Worm (Caenorhabditis elegans) whole organism, young adult: ENCODE results near the gene srx-101.

ENCODE experiments used
- F10E7.11 ChIP-seq: sonication (generic microtip); optimal IDR thresholded peaks from 2 replicates; lab custom pipeline; 2017; ENCODE audit warnings: mild to moderate bottlenecking, missing genetic modification characterization, moderate library complexity, missing compliant biosample characterization
- F22D6.2 ChIP-seq: sonication (generic microtip); optimal IDR thresholded peaks from 2 replicates; lab custom pipeline; 2016; ENCODE audit warnings: mild to moderate bottlenecking, missing genetic modification characterization, missing compliant biosample characterization
- Y56A3A.18 ChIP-seq: fragments of 200-800 bp; sonication (Bioruptor generic); IDR thresholded peaks from 2 replicates; pipeline ENCODE4 v1.3.6; 2022; ENCODE audit warnings: missing genetic modification reagents, missing genetic modification characterization, missing compliant biosample characterization
- cebp-1 ChIP-seq, 2 experiments: fragments of 200-800 bp in 1 of 2; sonication (Bioruptor generic) in 1 of 2; sonication (generic microtip) in 1 of 2; IDR thresholded peaks in 1 of 2; optimal IDR thresholded peaks in 1 of 2; 2 replicates each; pipeline versions ENCODE4 v1.3.6 to Lab custom; 2017 to 2022; ENCODE audit warnings: missing compliant biosample characterization in 2 of 2, missing genetic modification characterization in 2 of 2, mild to moderate bottlenecking in 1 of 2, missing genetic modification reagents in 1 of 2, moderate library complexity in 1 of 2
- rpc-1 ChIP-seq, 2 experiments: fragments of 150-350 bp in 1 of 2; sonication (generic microtip) in 1 of 2; optimal IDR thresholded peaks; 2 replicates each; lab custom pipeline; 2014 to 2018; ENCODE audit warnings: missing biosample characterization in 1 of 2, missing genetic modification characterization in 1 of 2, missing genetic modification reagents in 1 of 2, missing genotype in 1 of 2
- snpc-4 ChIP-seq, 5 experiments: fragments of 150-350 bp in 1 of 5; sonication (generic microtip) in 4 of 5; optimal IDR thresholded peaks; 2 replicates each; lab custom pipeline; 2014 to 2018; ENCODE audit warnings: missing genetic modification characterization in 5 of 5, missing biosample characterization in 3 of 5, antibody characterized with exemption in 2 of 5, mild to moderate bottlenecking in 2 of 5, missing compliant biosample characterization in 2 of 5, missing genotype in 2 of 5, moderate library complexity in 2 of 5, missing genetic modification reagents in 1 of 5

ce11 chrII:3663796-3664195 lies 26.8 kb downstream of the srx-101 start, which contains the start of gene F19B10.6:
- TF ChIP-seq cebp-1 (GFP tag; IDR thresholded peaks at IDR 0.05; lab: Robert Waterston, UW) (no peak), cebp-1 (tag; optimal IDR thresholded peaks at IDR 0.05; lab: Kevin White, UChicago) (no peak), F22D6.2 (no peak), Y56A3A.18 (no peak), F10E7.11 (tag; lab: Kevin White, UChicago) (no peak), snpc-4 (GFP tag; optimal IDR thresholded peaks at IDR 0.05; lab: Kevin White, UChicago) (no peak), snpc-4 (tag; optimal IDR thresholded peaks at IDR 0.05; lab: Kevin White, UChicago) (no peak), rpc-1 (optimal IDR thresholded peaks at IDR 0.05; lab: Kevin White, UChicago) (no peak), rpc-1 (tag; optimal IDR thresholded peaks at IDR 0.05; lab: Kevin White, UChicago) (no peak)
